Worm (Caenorhabditis elegans) whole organism, midembryonic: ENCODE measurements around the gene cest-5.1.
"Not testable (repeated sequence)": the region's sequence is repeated elsewhere in the genome, so short reads cannot be mapped to it uniquely, and the experiment has no call there.

Source experiments
- T22C8.4 ChIP-seq: fragments of 200-800 bp; sonication (Bioruptor generic); IDR thresholded peaks from 2 replicates; pipeline ENCODE4 v1.3.6; 2022; ENCODE audit warnings: missing genetic modification characterization, missing compliant biosample characterization
- cog-1 ChIP-seq: sonication (generic microtip); optimal IDR thresholded peaks from 2 replicates; lab custom pipeline; 2016; ENCODE audit warnings: missing genetic modification characterization, missing compliant biosample characterization
- flt-1 ChIP-seq: fragments of 200-800 bp; sonication (Bioruptor generic); IDR thresholded peaks from 2 replicates; pipeline ENCODE4 v1.3.6; 2022; ENCODE audit warnings: missing genetic modification characterization, missing compliant biosample characterization
- klf-2 ChIP-seq: fragments of 200-800 bp; sonication (Bioruptor generic); conservative IDR thresholded peaks from 2 replicates; pipeline ENCODE4 v1.3.6; 2022; ENCODE audit warnings: missing genetic modification reagents, missing genetic modification characterization, missing compliant biosample characterization
- med-1 ChIP-seq: sonication (generic microtip); optimal IDR thresholded peaks from 2 replicates; lab custom pipeline; 2017; ENCODE audit warnings: missing genetic modification characterization, mild to moderate bottlenecking, missing compliant biosample characterization, antibody characterized with exemption, missing genetic modification reagents; ENCODE audit not compliant: insufficient read depth
- ref-1 ChIP-seq: fragments of 200-800 bp; sonication (Bioruptor generic); conservative IDR thresholded peaks from 2 replicates; pipeline ENCODE4 v1.3.6; 2022; ENCODE audit warnings: missing genetic modification reagents, missing genetic modification characterization, missing compliant biosample characterization
- tab-1 ChIP-seq: fragments of 200-800 bp; sonication (Bioruptor generic); IDR thresholded peaks from 2 replicates; pipeline ENCODE4 v1.3.6; 2022; ENCODE audit warnings: missing genetic modification characterization, missing compliant biosample characterization
- ztf-23 ChIP-seq: fragments of 200-800 bp; sonication (Bioruptor generic); IDR thresholded peaks from 2 replicates; pipeline ENCODE4 v1.3.6; 2022; ENCODE audit warnings: missing genetic modification reagents, missing genetic modification characterization, missing compliant biosample characterization
- ztf-29 ChIP-seq: fragments of 200-800 bp; sonication (Bioruptor generic); IDR thresholded peaks from 2 replicates; pipeline ENCODE4 v1.3.6; 2022; ENCODE audit warnings: missing genetic modification reagents, missing genetic modification characterization, missing compliant biosample characterization

The cest-5.1 gene

ce11 chrIV:6613296-6613695, 18.3 kb downstream of the cest-5.1 start, which contains the start of gene drh-1:
TSS of gene drh-1 (minus strand) at chrIV:6613353.
- TF ChIP-seq ref-1 (GFP tag; lab: Robert Waterston, UW), result no peak
- no peak for TF ChIP-seq ztf-23 (GFP tag; lab: Robert Waterston, UW)
- no peak for TF ChIP-seq T22C8.4 (GFP tag; lab: Robert Waterston, UW)
- TF ChIP-seq flt-1, result no peak
- TF ChIP-seq med-1 (GFP tag; lab: Kevin White, UChicago), result no peak
- no peak for TF ChIP-seq cog-1
- TF ChIP-seq ztf-29 (GFP tag; lab: Robert Waterston, UW), result no peak
- no peak for TF ChIP-seq klf-2 (GFP tag; lab: Robert Waterston, UW)

- TF ChIP-seq tab-1 (GFP tag; lab: Robert Waterston, UW) (no peak), ztf-29 (GFP tag; lab: Robert Waterston, UW) (no peak), T22C8.4 (GFP tag; lab: Robert Waterston, UW) (no peak), ztf-23 (GFP tag; lab: Robert Waterston, UW) (no peak), flt-1 (no peak), cog-1 (no peak), klf-2 (GFP tag; lab: Robert Waterston, UW) (no peak), med-1 (GFP tag; lab: Kevin White, UChicago) (no peak), ref-1 (GFP tag; lab: Robert Waterston, UW) (no peak)
Measured at ce11 chrIV:6607059-6607458, 24.5 kb downstream of the cest-5.1 start.

DNA sequence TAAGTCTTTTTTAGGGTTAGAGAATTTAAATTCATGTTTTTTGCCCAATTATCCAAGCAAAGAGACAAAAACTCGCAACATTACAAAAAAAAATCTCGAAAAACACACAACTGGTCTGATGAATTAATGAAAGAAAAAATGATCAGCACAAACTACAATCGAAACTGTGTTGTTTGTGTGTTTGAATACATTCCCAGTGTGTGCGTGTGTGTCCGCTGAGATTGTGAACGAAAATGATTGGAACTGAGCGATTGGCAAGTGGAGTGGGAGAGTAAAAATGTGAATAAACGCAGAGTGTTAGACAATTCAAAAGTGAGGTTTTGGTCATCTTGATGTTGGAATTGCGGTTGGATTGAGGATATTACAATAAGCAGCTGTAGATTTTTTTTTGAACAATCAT, 25.0 kb downstream of the cest-5.1 start:
- TF ChIP-seq klf-2 (GFP tag; lab: Robert Waterston, UW) (no peak), flt-1 (no peak), ref-1 (GFP tag; lab: Robert Waterston, UW) (no peak), ztf-29 (GFP tag; lab: Robert Waterston, UW) (no peak), tab-1 (GFP tag; lab: Robert Waterston, UW) (no peak)

ce11 chrIV:6605863-6606262, 25.7 kb downstream of the cest-5.1 start, which contains the start of gene nstp-2:
TSS of gene nstp-2 (minus strand) at chrIV:6606188.
- TF ChIP-seq ztf-29 (GFP tag; lab: Robert Waterston, UW) (no peak), cog-1 (no peak), med-1 (GFP tag; lab: Kevin White, UChicago) (no peak), klf-2 (GFP tag; lab: Robert Waterston, UW) (no peak), T22C8.4 (GFP tag; lab: Robert Waterston, UW) (no peak), flt-1 (no peak), tab-1 (GFP tag; lab: Robert Waterston, UW) (no peak), ref-1 (GFP tag; lab: Robert Waterston, UW) (no peak)

DNA sequence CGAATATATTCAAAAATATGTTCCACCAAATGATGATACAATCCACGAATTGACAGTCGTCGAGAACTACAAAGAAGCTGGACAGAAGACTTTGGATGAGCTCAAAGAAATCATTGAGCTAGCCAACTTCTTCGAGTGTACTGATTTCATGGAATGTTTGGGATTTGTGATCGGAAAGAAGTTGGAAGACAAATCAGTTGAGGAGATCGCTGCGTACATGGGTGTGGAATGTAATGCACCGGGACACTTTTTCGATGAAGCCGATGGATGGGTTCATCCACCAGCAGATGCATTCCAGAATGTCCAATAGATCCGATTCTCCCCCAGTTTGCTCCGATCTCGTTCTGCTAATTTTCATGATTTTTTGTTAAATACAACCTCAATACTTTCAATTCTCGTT, 28.0 kb downstream of the cest-5.1 start:
- TF ChIP-seq ztf-23 (GFP tag; lab: Robert Waterston, UW) (no peak), tab-1 (GFP tag; lab: Robert Waterston, UW) (no peak), T22C8.4 (GFP tag; lab: Robert Waterston, UW) (no peak), ztf-29 (GFP tag; lab: Robert Waterston, UW) (no peak), klf-2 (GFP tag; lab: Robert Waterston, UW) (no peak), cog-1 (no peak), ref-1 (GFP tag; lab: Robert Waterston, UW) (no peak), flt-1 (no peak), med-1 (GFP tag; lab: Kevin White, UChicago) (no peak)

DNA sequence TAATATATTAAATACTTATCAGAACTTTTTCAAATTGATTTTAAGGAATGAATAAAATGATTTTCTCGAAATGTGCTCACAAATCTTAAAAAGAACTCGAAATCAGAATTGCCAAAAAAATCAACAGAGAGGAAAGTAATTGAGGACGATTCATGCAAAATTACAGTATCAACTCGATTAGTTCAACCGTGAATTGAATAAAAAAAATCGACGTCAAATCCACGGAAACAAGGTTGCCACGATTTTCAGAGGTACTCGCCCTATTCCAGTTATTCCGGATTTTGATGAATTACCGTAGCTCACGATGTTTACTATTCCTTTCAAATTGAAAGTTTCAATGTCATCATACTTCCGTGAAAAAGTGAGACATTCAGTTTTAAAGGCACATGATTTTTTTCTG, 29.2 kb downstream of the cest-5.1 start, which contains the start of gene F15B10.3:
F15B10.3 (plus strand) TSS at position 301 of the 400 bp plus-strand sequence.
- TF ChIP-seq ztf-23 (GFP tag; lab: Robert Waterston, UW), result no peak
- TF ChIP-seq med-1 (GFP tag; lab: Kevin White, UChicago), result no peak

DNA sequence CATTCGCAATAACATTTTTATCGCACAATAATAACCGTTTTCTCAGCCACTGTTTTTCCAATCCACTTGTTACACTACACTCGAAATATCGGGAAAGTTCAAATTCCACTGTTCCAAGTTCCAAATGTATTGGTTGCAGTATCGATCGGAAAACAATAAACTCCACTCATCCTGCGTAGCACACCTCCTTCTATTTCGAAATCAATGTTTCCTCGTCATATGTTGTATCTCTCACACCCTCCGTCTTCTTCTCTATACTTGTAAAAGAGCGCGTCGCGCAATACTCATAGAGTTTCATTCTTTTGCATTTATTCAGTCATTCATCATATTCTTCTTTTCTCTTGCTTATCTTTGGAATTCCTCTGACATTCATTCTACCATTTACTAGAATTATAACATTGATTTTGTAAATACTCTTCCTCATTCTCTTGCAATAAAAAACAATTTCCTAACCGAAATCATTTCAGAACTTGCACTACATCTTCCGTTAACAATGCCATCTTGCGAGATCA, 30.3 kb downstream of the cest-5.1 start, which contains the start of gene sup-36:
sup-36 (plus strand) TSS at position 462 of the 512 bp plus-strand sequence.
- TF ChIP-seq ztf-29 (GFP tag; lab: Robert Waterston, UW) (no peak), cog-1 (no peak), klf-2 (GFP tag; lab: Robert Waterston, UW) (no peak), T22C8.4 (GFP tag; lab: Robert Waterston, UW) (peak; percentile 49), med-1 (GFP tag; lab: Kevin White, UChicago) (no peak), ref-1 (GFP tag; lab: Robert Waterston, UW) (no peak)

DNA sequence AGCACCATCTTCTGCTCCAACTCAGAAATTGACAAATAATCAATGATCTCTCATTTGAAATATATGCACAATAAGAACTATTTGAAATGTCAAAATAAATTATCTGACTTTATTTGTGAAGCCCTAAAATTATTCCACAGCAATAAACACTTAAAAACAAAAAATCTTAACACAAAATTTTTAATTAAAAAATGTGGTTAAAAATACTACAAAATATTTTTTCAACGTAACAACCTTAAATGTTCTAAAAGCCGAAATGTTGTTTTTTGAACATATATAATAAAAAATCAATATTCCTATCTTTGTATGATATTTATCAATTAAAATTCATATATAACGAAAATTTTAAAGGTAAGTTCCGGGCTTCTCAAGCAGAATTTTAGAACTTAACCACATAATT, 32.1 kb downstream of the cest-5.1 start, which contains the start of gene F38A5.8:
F38A5.8 (plus strand) TSS at position 301 of the 400 bp plus-strand sequence.
- TF ChIP-seq flt-1 (no peak), klf-2 (GFP tag; lab: Robert Waterston, UW) (no peak), tab-1 (GFP tag; lab: Robert Waterston, UW) (no peak), ztf-29 (GFP tag; lab: Robert Waterston, UW) (no peak), ref-1 (GFP tag; lab: Robert Waterston, UW) (no peak), med-1 (GFP tag; lab: Kevin White, UChicago) (no peak), cog-1 (no peak), T22C8.4 (GFP tag; lab: Robert Waterston, UW) (no peak), ztf-23 (GFP tag; lab: Robert Waterston, UW) (no peak)

DNA sequence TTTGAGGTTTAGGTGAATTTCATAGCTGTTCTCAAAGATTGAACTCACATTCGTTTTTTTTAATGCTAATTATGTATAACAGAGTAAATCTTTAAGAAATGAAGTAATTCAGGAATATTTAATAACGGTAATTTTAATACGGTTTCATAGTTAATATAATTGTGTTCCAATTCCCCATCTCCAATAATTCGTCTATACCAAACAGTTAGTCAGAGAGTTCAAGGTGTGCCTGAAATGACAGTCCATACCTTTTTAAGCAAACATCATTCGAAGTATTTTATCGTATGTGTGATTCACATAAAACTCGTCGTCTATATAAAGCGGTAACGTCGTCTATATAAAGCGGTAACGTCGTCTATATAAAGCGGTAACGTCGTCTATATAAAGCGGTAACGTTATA, 32.8 kb downstream of the cest-5.1 start, which contains the start of gene nspb-5:
nspb-5 (plus strand) TSS at position 301 of the 400 bp plus-strand sequence.
- TF ChIP-seq flt-1; med-1 (GFP tag; lab: Kevin White, UChicago); T22C8.4 (GFP tag; lab: Robert Waterston, UW): not testable (repeated sequence)

- TF ChIP-seq ztf-23, ref-1, ztf-29 (GFP tag; lab: Robert Waterston, UW): not testable (repeated sequence)
Measured at ce11 chrIV:6597918-6598317, 33.6 kb downstream of the cest-5.1 start, which contains the start of gene nspb-4. TSS of gene nspb-4 (plus strand) at chrIV:6598218.
